Fruit fly (Drosophila melanogaster) whole organism, embryonic: ENCODE results near the gene CG11674.

Experiments used
- Antp ChIP-seq: fragments of 200-800 bp; sonication (Bioruptor generic); optimal IDR thresholded peaks from 3 replicates; lab custom pipeline; 2016; ENCODE audit warnings: missing biosample characterization, missing genetic modification characterization
- CG10147 ChIP-seq: fragments of 200-800 bp; sonication (Bioruptor generic); optimal IDR thresholded peaks from 2 replicates; lab custom pipeline; 2019; ENCODE audit warnings: missing biosample characterization, mild to moderate bottlenecking, missing genetic modification characterization, moderate library complexity
- CG10959 ChIP-seq: fragments of 200-800 bp; sonication (Bioruptor generic); IDR thresholded peaks from 2 replicates; pipeline ENCODE4 v1.3.6; 2022; ENCODE audit warnings: missing biosample characterization, missing genetic modification characterization
- CG10979 ChIP-seq: fragments of 200-800 bp; sonication (Bioruptor generic); optimal IDR thresholded peaks from 2 replicates; lab custom pipeline; 2018; ENCODE audit warnings: missing biosample characterization, mild to moderate bottlenecking, missing genetic modification characterization, moderate library complexity
- CG1233 ChIP-seq: fragments of 200-800 bp; sonication (Bioruptor generic); optimal IDR thresholded peaks from 4 replicates; lab custom pipeline; 2018; ENCODE audit warnings: missing biosample characterization, mild to moderate bottlenecking, missing genetic modification characterization
- CG1529 ChIP-seq: fragments of 200-800 bp; sonication (Bioruptor generic); optimal IDR thresholded peaks from 3 replicates; lab custom pipeline; 2018; ENCODE audit warnings: missing biosample characterization, missing genetic modification characterization
- CG15479 ChIP-seq: fragments of 200-800 bp; sonication (Bioruptor generic); optimal IDR thresholded peaks from 3 replicates; lab custom pipeline; 2019; ENCODE audit warnings: missing biosample characterization, mild to moderate bottlenecking, missing genetic modification characterization, moderate library complexity
- CG15696 ChIP-seq: fragments of 200-800 bp; sonication (Bioruptor generic); optimal IDR thresholded peaks from 2 replicates; lab custom pipeline; 2019; ENCODE audit warnings: missing biosample characterization, mild to moderate bottlenecking, missing genetic modification characterization, moderate library complexity
- CG18262 ChIP-seq: fragments of 200-800 bp; optimal IDR thresholded peaks from 3 replicates; lab custom pipeline; 2019; ENCODE audit warnings: missing biosample characterization, mild to moderate bottlenecking, missing genetic modification characterization, moderate library complexity
- CG2129 ChIP-seq: fragments of 200-800 bp; sonication (Bioruptor generic); IDR thresholded peaks from 2 replicates; pipeline ENCODE4 v1.3.6; 2022; ENCODE audit warnings: missing biosample characterization, missing genetic modification characterization; ENCODE audit not compliant: partially characterized antibody
- CG3065 ChIP-seq: fragments of 200-800 bp; sonication (Bioruptor generic); optimal IDR thresholded peaks from 2 replicates; lab custom pipeline; 2016; ENCODE audit warnings: missing biosample characterization, missing genetic modification characterization
- CG31224 ChIP-seq: fragments of 200-800 bp; sonication (Bioruptor generic); IDR thresholded peaks from 2 replicates; pipeline ENCODE4 v1.3.6; 2022; ENCODE audit warnings: missing biosample characterization, missing genetic modification characterization
- CG34224 ChIP-seq: fragments of 200-800 bp; sonication (Bioruptor generic); IDR thresholded peaks from 3 replicates; pipeline ENCODE4 v1.3.6; 2022; ENCODE audit warnings: missing biosample characterization, missing genetic modification characterization; ENCODE audit not compliant: partially characterized antibody
- CG4360 ChIP-seq: fragments of 200-800 bp; sonication (Bioruptor generic); IDR thresholded peaks from 2 replicates; pipeline ENCODE4 v1.3.6; 2022; ENCODE audit warnings: missing biosample characterization, missing genetic modification characterization
- CG5180 ChIP-seq: fragments of 200-800 bp; sonication (Bioruptor generic); optimal IDR thresholded peaks from 3 replicates; lab custom pipeline; 2017; ENCODE audit warnings: missing biosample characterization, missing genetic modification characterization, mild to moderate bottlenecking, moderate library complexity, missing genetic modification reagents
- CG5245 ChIP-seq: fragments of 200-800 bp; sonication (Bioruptor generic); optimal IDR thresholded peaks from 3 replicates; lab custom pipeline; 2016; ENCODE audit warnings: missing biosample characterization, missing genetic modification characterization
- CG6175 ChIP-seq: fragments of 200-800 bp; sonication (Bioruptor generic); IDR thresholded peaks from 3 replicates; pipeline ENCODE4 v1.3.6; 2022; ENCODE audit warnings: missing biosample characterization, missing genetic modification characterization
- CG7372 ChIP-seq: fragments of 200-800 bp; sonication (Bioruptor generic); IDR thresholded peaks from 2 replicates; pipeline ENCODE4 v1.3.6; 2022; ENCODE audit warnings: missing biosample characterization, missing genetic modification characterization
- CG7987 ChIP-seq: fragments of 200-800 bp; sonication (Bioruptor generic); optimal IDR thresholded peaks from 2 replicates; lab custom pipeline; 2018; ENCODE audit warnings: missing biosample characterization, mild to moderate bottlenecking, missing genetic modification characterization, moderate library complexity
- Dek ChIP-seq: fragments of 200-800 bp; sonication (Bioruptor generic); optimal IDR thresholded peaks from 3 replicates; lab custom pipeline; 2019; ENCODE audit warnings: missing biosample characterization, mild to moderate bottlenecking, missing genetic modification characterization, moderate library complexity
- Dfd ChIP-seq, 2 experiments: fragments of >200 bp; optimal IDR thresholded peaks; 2 replicates each; lab custom pipeline; 2017; ENCODE audit warnings: missing biosample characterization in 2 of 2, missing genetic modification characterization in 2 of 2
- HLH3B ChIP-seq: fragments of 200-800 bp; sonication (Bioruptor generic); IDR thresholded peaks from 2 replicates; pipeline ENCODE4 v1.3.6; 2022; ENCODE audit warnings: missing biosample characterization, missing genetic modification characterization
- HLH54F ChIP-seq: fragments of 200-800 bp; sonication (Bioruptor generic); optimal IDR thresholded peaks from 3 replicates; lab custom pipeline; 2016; ENCODE audit warnings: missing biosample characterization, missing genetic modification characterization
- Hmx ChIP-seq: fragments of 200-800 bp; sonication (Bioruptor generic); optimal IDR thresholded peaks from 2 replicates; lab custom pipeline; 2016; ENCODE audit warnings: missing biosample characterization, missing genetic modification characterization
- Mad ChIP-seq: fragments of 200-800 bp; sonication (Bioruptor generic); optimal IDR thresholded peaks from 2 replicates; lab custom pipeline; 2016; ENCODE audit warnings: missing biosample characterization, missing genetic modification characterization
- Max ChIP-seq: fragments of 200-800 bp; sonication (Bioruptor generic); optimal IDR thresholded peaks from 2 replicates; lab custom pipeline; 2016; ENCODE audit warnings: missing biosample characterization, mild to moderate bottlenecking, missing genetic modification characterization
- Med ChIP-seq: fragments of 200-800 bp; sonication (Bioruptor generic); peaks from one replicate; lab custom pipeline; 2016; ENCODE audit warnings: missing biosample characterization, missing genetic modification characterization, mild to moderate bottlenecking, inconsistent platforms, moderate library complexity
- Pdp1 ChIP-seq, 2 experiments: fragments of 200-800 bp; sonication (Bioruptor generic); optimal IDR thresholded peaks; 3 replicates each; lab custom pipeline; 2016; ENCODE audit warnings: missing biosample characterization in 2 of 2, missing genetic modification characterization in 2 of 2, mild to moderate bottlenecking in 1 of 2, moderate library complexity in 1 of 2
- abd-A ChIP-seq: fragments of 200-800 bp; sonication (Bioruptor generic); optimal IDR thresholded peaks from 3 replicates; lab custom pipeline; 2019; ENCODE audit warnings: missing biosample characterization, mild to moderate bottlenecking, missing genetic modification characterization, moderate library complexity
- br ChIP-seq: fragments of >200 bp; optimal IDR thresholded peaks from 2 replicates; lab custom pipeline; 2017
- chm ChIP-seq: fragments of 200-800 bp; sonication (Bioruptor generic); IDR thresholded peaks from 2 replicates; pipeline ENCODE4 v1.3.6; 2022; ENCODE audit warnings: missing biosample characterization, missing genetic modification characterization
- crol ChIP-seq: fragments of 200-800 bp; sonication (Bioruptor generic); IDR thresholded peaks from 2 replicates; pipeline ENCODE4 v1.3.6; 2022; ENCODE audit warnings: missing biosample characterization, missing genetic modification characterization
- cwo ChIP-seq: fragments of 200-800 bp; sonication (Bioruptor generic); optimal IDR thresholded peaks from 3 replicates; lab custom pipeline; 2017; ENCODE audit warnings: missing biosample characterization, missing genetic modification characterization, mild to moderate bottlenecking, moderate library complexity, missing genetic modification reagents
- disco-r ChIP-seq: fragments of 200-800 bp; sonication (Bioruptor generic); optimal IDR thresholded peaks from 2 replicates; lab custom pipeline; 2016; ENCODE audit warnings: missing biosample characterization, missing genetic modification characterization
- dpn ChIP-seq, 2 experiments: fragments of 200-800 bp; sonication (Bioruptor generic); optimal IDR thresholded peaks; 3 replicates each; lab custom pipeline; 2016; ENCODE audit warnings: missing biosample characterization in 2 of 2, missing genetic modification characterization in 2 of 2
- eve ChIP-seq, 2 experiments: fragments of >200 bp; optimal IDR thresholded peaks; 2 replicates each; lab custom pipeline; 2017; ENCODE audit warnings: missing biosample characterization in 2 of 2, missing genetic modification characterization in 2 of 2
- fd3F ChIP-seq: fragments of 200-800 bp; sonication (Bioruptor generic); optimal IDR thresholded peaks from 2 replicates; lab custom pipeline; 2018; ENCODE audit warnings: missing biosample characterization, mild to moderate bottlenecking, missing genetic modification characterization, moderate library complexity
- fru ChIP-seq: fragments of >200 bp; optimal IDR thresholded peaks from 2 replicates; lab custom pipeline; 2017
- grau ChIP-seq: fragments of 200-800 bp; optimal IDR thresholded peaks from 3 replicates; lab custom pipeline; 2019; ENCODE audit warnings: missing biosample characterization, mild to moderate bottlenecking, missing genetic modification characterization, moderate library complexity
- gt ChIP-seq: fragments of 200-800 bp; sonication (Bioruptor generic); IDR thresholded peaks from 2 replicates; pipeline ENCODE4 v1.3.6; 2022; ENCODE audit warnings: missing biosample characterization, missing genetic modification characterization
- hth ChIP-seq: fragments of >200 bp; optimal IDR thresholded peaks from 2 replicates; lab custom pipeline; 2017; ENCODE audit warnings: inconsistent platforms
- ind ChIP-seq: fragments of 200-800 bp; sonication (Bioruptor generic); optimal IDR thresholded peaks from 3 replicates; lab custom pipeline; 2016; ENCODE audit warnings: missing biosample characterization, missing genetic modification characterization
- nau ChIP-seq: fragments of 200-800 bp; sonication (Bioruptor generic); optimal IDR thresholded peaks from 3 replicates; lab custom pipeline; 2017; ENCODE audit warnings: missing biosample characterization, mild to moderate bottlenecking, missing genetic modification characterization, missing genetic modification reagents
- peb ChIP-seq: fragments of 200-800 bp; sonication (Bioruptor generic); IDR thresholded peaks from 2 replicates; pipeline ENCODE4 v1.3.6; 2022; ENCODE audit warnings: missing biosample characterization, missing genetic modification characterization
- phol ChIP-seq: fragments of 200-800 bp; sonication (Bioruptor generic); optimal IDR thresholded peaks from 3 replicates; lab custom pipeline; 2018; ENCODE audit warnings: missing biosample characterization, mild to moderate bottlenecking, missing genetic modification characterization, moderate library complexity
- rib ChIP-seq: fragments of 200-800 bp; sonication (Bioruptor generic); IDR thresholded peaks from 2 replicates; pipeline ENCODE4 v1.3.6; 2022; ENCODE audit warnings: missing biosample characterization, missing genetic modification characterization
- seq ChIP-seq: fragments of 200-800 bp; sonication (Bioruptor generic); IDR thresholded peaks from 2 replicates; pipeline ENCODE4 v1.3.6; 2022; ENCODE audit warnings: missing biosample characterization, missing genetic modification characterization
- shn ChIP-seq: fragments of 200-800 bp; sonication (Bioruptor generic); optimal IDR thresholded peaks from 3 replicates; lab custom pipeline; 2016; ENCODE audit warnings: missing biosample characterization, missing genetic modification characterization
- wdn ChIP-seq: fragments of 200-800 bp; sonication (Bioruptor generic); IDR thresholded peaks from 2 replicates; pipeline ENCODE4 v1.3.6; 2022; ENCODE audit warnings: missing biosample characterization, missing genetic modification characterization
- wek ChIP-seq: fragments of 200-800 bp; sonication (Bioruptor generic); optimal IDR thresholded peaks from 3 replicates; lab custom pipeline; 2018; ENCODE audit warnings: missing biosample characterization, mild to moderate bottlenecking, missing genetic modification characterization, moderate library complexity

The CG11674 gene

DNA sequence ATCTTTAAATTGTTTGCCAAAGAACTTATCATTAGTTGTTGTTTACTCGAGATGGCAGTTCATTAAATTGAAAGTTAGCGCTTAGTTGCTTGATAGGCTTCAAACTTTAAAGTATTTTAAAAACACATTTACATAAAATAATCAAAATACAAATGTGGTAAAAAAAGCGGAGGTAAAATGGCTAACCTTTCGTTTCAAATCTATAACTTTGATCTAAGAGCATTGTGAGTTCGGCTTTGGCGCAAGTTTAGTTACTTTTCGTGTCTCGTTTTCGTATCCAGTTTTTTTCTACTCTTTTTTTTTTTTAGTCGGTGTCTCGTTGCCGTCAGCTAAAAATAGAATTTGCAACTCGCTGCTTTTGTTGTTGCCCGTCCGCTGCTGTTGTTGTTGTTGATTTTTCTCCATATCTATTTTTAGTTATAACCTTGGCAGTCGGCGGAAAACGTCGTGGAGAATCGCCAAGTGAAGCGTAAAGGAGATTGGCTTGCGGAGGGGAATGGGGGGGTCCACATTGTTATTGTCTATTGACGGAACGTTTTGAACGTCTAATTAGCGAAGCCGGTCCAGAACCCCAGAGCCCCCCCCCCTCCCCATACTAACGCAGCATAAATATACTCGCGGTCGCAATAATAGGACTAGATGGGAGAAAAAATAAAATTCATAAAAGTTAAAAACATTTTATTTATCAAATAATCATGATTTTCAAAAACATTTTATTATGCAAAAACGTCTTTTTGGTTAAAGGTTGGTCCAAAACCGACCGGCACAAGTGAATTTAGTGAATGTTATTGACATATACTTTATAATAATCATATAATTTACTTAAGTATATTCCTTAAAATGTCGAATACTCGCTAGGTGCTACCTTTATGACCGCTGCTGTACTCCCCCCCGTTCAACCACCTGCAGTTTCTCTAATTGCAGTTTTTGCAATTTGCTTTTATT is 10.9 kb downstream of the CG11674 start (continued):
- no peak for TF ChIP-seq CG5245
- TF ChIP-seq CG7372, result 0 out of 2 replicates have a peak, but pooled peaks have one; percentile 16
- TF ChIP-seq chm (GFP tag; lab: Robert Waterston, UW), result no peak
- TF ChIP-seq abd-A, result no peak
- TF ChIP-seq grau, result peak; percentile 75
- TF ChIP-seq Dek, result peak; percentile 42
- TF ChIP-seq hth (lab: Kevin White, UChicago), result no peak
- TF ChIP-seq CG34224, result no peak
- peak; percentile 34 for TF ChIP-seq CG18262 (tag; lab: Kevin White, UChicago)
- no peak for TF ChIP-seq eve (GFP tag; optimal IDR thresholded peaks at IDR 0.05; lab: Kevin White, UChicago)
- peak; percentile 6 for TF ChIP-seq CG15696
- peak; percentile 73 for TF ChIP-seq crol (GFP tag; lab: Robert Waterston, UW)
- TF ChIP-seq CG1233 (GFP tag; lab: Kevin White, UChicago), result peak; percentile 42
- no peak for TF ChIP-seq CG2129 (GFP tag; lab: Robert Waterston, UW)
- no peak for TF ChIP-seq Mad (GFP tag; lab: Kevin White, UChicago)
- no peak for TF ChIP-seq peb (GFP tag; lab: Robert Waterston, UW)
- TF ChIP-seq CG1529 (GFP tag; lab: Kevin White, UChicago), result no peak
- TF ChIP-seq Med (GFP tag; lab: Kevin White, UChicago), result peak; percentile 77
- TF ChIP-seq Dfd (GFP tag; optimal IDR thresholded peaks at IDR 0.05; lab: Kevin White, UChicago), result no peak
- peak; percentile 45 for TF ChIP-seq cwo
- TF ChIP-seq CG5180 (GFP tag; lab: Kevin White, UChicago), result peak; percentile 20
- peak; percentile 37 for TF ChIP-seq phol (tag; lab: Kevin White, UChicago)
- TF ChIP-seq CG10147 (GFP tag; lab: Kevin White, UChicago), result peak; percentile 75
- TF ChIP-seq CG7987 (GFP tag; lab: Kevin White, UChicago), result no peak
- TF ChIP-seq Pdp1 (GFP tag; optimal IDR thresholded peaks at IDR 0.05; lab: Kevin White, UChicago), result no peak
- 0 out of 2 replicates have a peak, but pooled peaks have one; percentile 23 for TF ChIP-seq CG31224 (GFP tag; lab: Robert Waterston, UW)
- no peak for TF ChIP-seq disco-r (GFP tag; lab: Kevin White, UChicago)
- TF ChIP-seq nau, result no peak
- no peak for TF ChIP-seq CG15479 (GFP tag; lab: Kevin White, UChicago)
- TF ChIP-seq Antp (GFP tag; lab: Kevin White, UChicago), result no peak
- TF ChIP-seq HLH3B, result no peak; the same call in 1 of the 2 replicates
- TF ChIP-seq CG4360, result no peak
- TF ChIP-seq Hmx (GFP tag; lab: Kevin White, UChicago), result no peak
- no peak for TF ChIP-seq fru (lab: Kevin White, UChicago)
- peak; percentile 45; the same call in 1 of the 2 replicates for TF ChIP-seq seq
- TF ChIP-seq ind, result peak; percentile 24
- no peak for TF ChIP-seq HLH54F (GFP tag; lab: Kevin White, UChicago)
- TF ChIP-seq CG3065 (GFP tag; lab: Kevin White, UChicago), result no peak
- peak; percentile 44; the same call in 1 of the 2 replicates for TF ChIP-seq wdn (GFP tag; lab: Robert Waterston, UW)
- TF ChIP-seq rib (GFP tag; lab: Robert Waterston, UW), result no peak
- TF ChIP-seq br (lab: Kevin White, UChicago), result no peak
- TF ChIP-seq Max, result no peak
- no peak for TF ChIP-seq CG10959 (GFP tag; lab: Robert Waterston, UW)
- no peak for TF ChIP-seq shn (GFP tag; lab: Kevin White, UChicago)
- TF ChIP-seq CG10979 (tag; lab: Kevin White, UChicago), result peak; percentile 35
- peak; percentile 52 for TF ChIP-seq fd3F (GFP tag; lab: Kevin White, UChicago)
- no peak for TF ChIP-seq gt (GFP tag; lab: Robert Waterston, UW)
- TF ChIP-seq CG6175 (GFP tag; lab: Robert Waterston, UW), result no peak
- no peak for TF ChIP-seq wek (GFP tag; lab: Kevin White, UChicago)
- peak in 1 of 2 experiments; percentile 40 for TF ChIP-seq dpn (GFP tag; optimal IDR thresholded peaks at IDR 0.05; lab: Kevin White, UChicago)
